Worm (Caenorhabditis elegans) whole organism, young adult: Measurements from ENCODE around the gene B0034.1.

Source experiments
- F55B11.4 ChIP-seq: sonication (generic microtip); optimal IDR thresholded peaks from 2 replicates; lab custom pipeline; 2016; ENCODE audit warnings: missing compliant biosample characterization, missing genetic modification characterization, borderline replicate concordance; ENCODE audit not compliant: insufficient read depth
- F57A8.1 ChIP-seq: fragments of 200-800 bp; sonication (Bioruptor generic); optimal IDR thresholded peaks from 2 replicates; lab custom pipeline; 2018; ENCODE audit warnings: mild to moderate bottlenecking, missing genetic modification characterization, moderate library complexity, missing compliant biosample characterization
- gei-17 ChIP-seq: fragments of 200-800 bp; sonication (Bioruptor generic); optimal IDR thresholded peaks from 2 replicates; lab custom pipeline; 2018; ENCODE audit warnings: mild to moderate bottlenecking, missing genetic modification characterization, missing compliant biosample characterization
- him-1 ChIP-seq: sonication (generic microtip); optimal IDR thresholded peaks from 2 replicates; lab custom pipeline; 2016; ENCODE audit warnings: missing genotype, missing genetic modification reagents, missing genetic modification characterization, missing compliant biosample characterization
- let-607 ChIP-seq, 2 experiments: fragments of 200-800 bp in 1 of 2; sonication (Bioruptor generic) in 1 of 2; sonication (generic microtip) in 1 of 2; optimal IDR thresholded peaks; 2 replicates each; lab custom pipeline; 2016 to 2018; ENCODE audit warnings: mild to moderate bottlenecking in 2 of 2, missing compliant biosample characterization in 2 of 2, missing genetic modification characterization in 2 of 2, moderate library complexity in 2 of 2, missing genotype in 1 of 2
- madf-8 ChIP-seq: fragments of 200-800 bp; sonication (Bioruptor generic); conservative IDR thresholded peaks from 2 replicates; pipeline ENCODE4 v1.3.6; 2022; ENCODE audit warnings: missing genetic modification reagents, missing genetic modification characterization, missing compliant biosample characterization
- mcd-1 ChIP-seq: fragments of 200-800 bp; sonication (Bioruptor generic); IDR thresholded peaks from 2 replicates; pipeline ENCODE4 v1.3.6; 2022; ENCODE audit warnings: missing genetic modification reagents, missing genetic modification characterization, missing compliant biosample characterization
- nfya-2 ChIP-seq: fragments of 200-800 bp; sonication (Bioruptor generic); IDR thresholded peaks from 2 replicates; pipeline ENCODE4 v1.3.6; 2022; ENCODE audit warnings: missing genetic modification reagents, missing genetic modification characterization, missing compliant biosample characterization
- pbrm-1 ChIP-seq: fragments of 200-800 bp; sonication (Bioruptor generic); IDR thresholded peaks from 2 replicates; pipeline ENCODE4 v1.3.6; 2022; ENCODE audit warnings: missing genetic modification reagents, missing genetic modification characterization, missing compliant biosample characterization
- pha-4 ChIP-seq: fragments of 150-350 bp; sonication (generic microtip); optimal IDR thresholded peaks from 2 replicates; lab custom pipeline; 2014; ENCODE audit warnings: missing biosample characterization, missing genetic modification reagents, missing genetic modification characterization
- tbp1 ChIP-seq: fragments of 200-800 bp; sonication (Bioruptor generic); optimal IDR thresholded peaks from 2 replicates; lab custom pipeline; 2018; ENCODE audit warnings: mild to moderate bottlenecking, missing genetic modification characterization, missing compliant biosample characterization

Gene B0034.1

DNA sequence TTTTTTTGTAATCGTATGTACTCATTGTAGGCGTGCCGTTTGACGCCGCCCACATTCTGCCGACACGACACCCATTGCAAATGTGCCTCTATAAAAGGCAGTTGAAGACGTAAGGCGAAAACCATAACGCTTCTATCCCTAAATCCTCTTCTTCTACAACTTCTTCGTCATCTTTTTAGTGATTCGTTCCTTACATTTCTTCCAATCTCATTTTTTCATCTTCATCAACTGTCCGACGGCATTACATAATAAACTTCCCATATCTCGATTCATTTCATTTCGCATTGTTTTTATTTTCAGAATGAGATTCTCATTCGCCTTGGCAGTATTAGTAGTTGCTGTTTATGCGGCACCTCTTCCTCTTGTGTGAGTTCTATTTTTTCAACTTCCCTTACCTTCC lies 52.2 kb downstream of the B0034.1 start, which contains the start of gene ZK84.1:
ZK84.1 (plus strand) TSS at position 301 of the 400 bp plus-strand sequence.
- TF ChIP-seq madf-8 (GFP tag; lab: Robert Waterston, UW) (no peak), tbp1 (GFP tag; lab: Kevin White, UChicago) (no peak), let-607 (tag; optimal IDR thresholded peaks at IDR 0.05; lab: Kevin White, UChicago) (no peak), pbrm-1 (GFP tag; lab: Robert Waterston, UW) (no peak), F55B11.4 (no peak), mcd-1 (GFP tag; lab: Robert Waterston, UW) (no peak), him-1 (tag; lab: Kevin White, UChicago) (no peak), F57A8.1 (no peak), pha-4 (tag; lab: Kevin White, UChicago) (no peak), nfya-2 (no peak), gei-17 (GFP tag; lab: Kevin White, UChicago) (no peak)
